Worm (Caenorhabditis elegans) whole organism, L1 larva: ENCODE data around the gene clec-129.

Experiments
- ceh-88 ChIP-seq: fragments of 200-800 bp; sonication (Bioruptor generic); IDR thresholded peaks from 2 replicates; pipeline ENCODE4 v1.3.6; 2022; ENCODE audit warnings: missing genetic modification characterization, missing compliant biosample characterization
- dpl-1 ChIP-seq, 3 experiments: fragments of 150-350 bp in 2 of 3; sonication (generic microtip) in 1 of 3; optimal IDR thresholded peaks; 2 replicates each; lab custom pipeline; 2014 to 2017; ENCODE audit warnings: missing biosample characterization in 3 of 3, missing genetic modification characterization in 3 of 3, missing genetic modification reagents in 3 of 3
- egl-27 ChIP-seq, 2 experiments: fragments of 150-350 bp in 1 of 2; sonication (generic microtip); optimal IDR thresholded peaks; 3 replicates each; lab custom pipeline; 2017 to 2018; ENCODE audit warnings: missing biosample characterization in 2 of 2, missing genetic modification characterization in 2 of 2, missing genetic modification reagents in 2 of 2
- elt-2 ChIP-seq: sonication (generic microtip); optimal IDR thresholded peaks from 2 replicates; lab custom pipeline; 2016; ENCODE audit warnings: missing genetic modification characterization, mild to moderate bottlenecking, inconsistent platforms, missing compliant biosample characterization, missing genetic modification reagents
- fkh-8 ChIP-seq: sonication (generic microtip); optimal IDR thresholded peaks from 2 replicates; lab custom pipeline; 2016; ENCODE audit warnings: mild to moderate bottlenecking, missing genetic modification characterization, missing compliant biosample characterization
- fos-1 ChIP-seq: fragments of 150-350 bp; optimal IDR thresholded peaks from 2 replicates; lab custom pipeline; 2014; ENCODE audit warnings: missing biosample characterization, missing genetic modification characterization
- lin-13 ChIP-seq: fragments of 150-350 bp; optimal IDR thresholded peaks from 2 replicates; lab custom pipeline; 2014; ENCODE audit warnings: missing biosample characterization, missing genetic modification reagents, missing genetic modification characterization
- lin-15B ChIP-seq: fragments of 150-350 bp; sonication (generic microtip); optimal IDR thresholded peaks from 3 replicates; lab custom pipeline; 2014; ENCODE audit warnings: missing biosample characterization, missing genetic modification characterization
- lir-3 ChIP-seq: sonication (generic microtip); optimal IDR thresholded peaks from 2 replicates; lab custom pipeline; 2016; ENCODE audit warnings: mild to moderate bottlenecking, missing genetic modification characterization, moderate library complexity, missing compliant biosample characterization; ENCODE audit not compliant: poor library complexity
- nhr-19 ChIP-seq: fragments of 200-800 bp; sonication (Bioruptor generic); conservative IDR thresholded peaks from 2 replicates; pipeline ENCODE4 v1.3.6; 2022; ENCODE audit warnings: missing genetic modification characterization, missing compliant biosample characterization
- nhr-76 ChIP-seq: sonication (generic microtip); optimal IDR thresholded peaks from 2 replicates; lab custom pipeline; 2017; ENCODE audit warnings: missing biosample characterization, missing genetic modification characterization
- tbx-2 ChIP-seq: sonication (generic microtip); optimal IDR thresholded peaks from 2 replicates; lab custom pipeline; 2016; ENCODE audit warnings: missing genetic modification characterization, missing compliant biosample characterization

ce11 chrII:3562419-3562818 is 8.9 kb upstream of the clec-129 start, which contains the start of gene W10G11.3:
- TF ChIP-seq fkh-8 (tag; lab: Kevin White, UChicago) = no peak
- no peak for TF ChIP-seq nhr-76 (tag; lab: Kevin White, UChicago)
- no peak for TF ChIP-seq elt-2 (tag; lab: Kevin White, UChicago)
- no peak for TF ChIP-seq egl-27 (tag; optimal IDR thresholded peaks at IDR 0.05; lab: Kevin White, UChicago)
- no peak for TF ChIP-seq ceh-88 (GFP tag; lab: Robert Waterston, UW)
- no peak for TF ChIP-seq tbx-2 (tag; lab: Kevin White, UChicago)
- TF ChIP-seq lin-13 (GFP tag; lab: Kevin White, UChicago) = no peak
- no peak for TF ChIP-seq nhr-19 (GFP tag; lab: Robert Waterston, UW)
- TF ChIP-seq lir-3 = no peak
- no peak for TF ChIP-seq lin-15B
- no peak for TF ChIP-seq fos-1 (tag; lab: Kevin White, UChicago)
- no peak for TF ChIP-seq dpl-1 (GFP tag; optimal IDR thresholded peaks at IDR 0.05; lab: Kevin White, UChicago)
